Worm (Caenorhabditis elegans) whole organism, early embryonic: ENCODE measurements around the gene daf-4.

ENCODE experiments used
- B0310.2 ChIP-seq: sonication (generic microtip); optimal IDR thresholded peaks from 2 replicates; lab custom pipeline; 2016; ENCODE audit warnings: mild to moderate bottlenecking, missing genetic modification characterization, missing compliant biosample characterization
- F13C5.2 ChIP-seq: sonication (generic microtip); optimal IDR thresholded peaks from 2 replicates; lab custom pipeline; 2017; ENCODE audit warnings: mild to moderate bottlenecking, missing genetic modification characterization, inconsistent platforms, missing compliant biosample characterization
- aly-1 ChIP-seq: sonication (generic microtip); optimal IDR thresholded peaks from 2 replicates; lab custom pipeline; 2016; ENCODE audit warnings: missing genetic modification characterization, missing compliant biosample characterization
- ama-1 ChIP-seq: fragments of 150-350 bp; optimal IDR thresholded peaks from 2 replicates; lab custom pipeline; 2014
- ceh-13 ChIP-seq: fragments of 200-800 bp; sonication (Bioruptor generic); optimal IDR thresholded peaks from 2 replicates; lab custom pipeline; 2018; ENCODE audit warnings: mild to moderate bottlenecking, missing genetic modification characterization, missing compliant biosample characterization
- ceh-36 ChIP-seq: sonication (generic microtip); optimal IDR thresholded peaks from 2 replicates; lab custom pipeline; 2016; ENCODE audit warnings: missing genetic modification characterization, inconsistent platforms, missing compliant biosample characterization
- ets-7 ChIP-seq: sonication (generic microtip); optimal IDR thresholded peaks from 2 replicates; lab custom pipeline; 2016; ENCODE audit warnings: missing genotype, missing genetic modification characterization, missing compliant biosample characterization
- flt-1 ChIP-seq: fragments of 200-800 bp; sonication (Bioruptor generic); IDR thresholded peaks from 2 replicates; pipeline ENCODE4 v1.3.6; 2022; ENCODE audit warnings: missing genetic modification characterization, missing compliant biosample characterization
- hmbx-1 ChIP-seq: sonication (generic microtip); optimal IDR thresholded peaks from 2 replicates; lab custom pipeline; 2016; ENCODE audit warnings: mild to moderate bottlenecking, missing genetic modification characterization, missing compliant biosample characterization
- hmg-4 ChIP-seq: fragments of 200-800 bp; sonication (Bioruptor generic); optimal IDR thresholded peaks from 2 replicates; lab custom pipeline; 2018; ENCODE audit warnings: mild to moderate bottlenecking, missing genetic modification characterization, missing compliant biosample characterization
- hnd-1 ChIP-seq: sonication (generic microtip); optimal IDR thresholded peaks from 2 replicates; lab custom pipeline; 2016; ENCODE audit warnings: missing genetic modification characterization, missing compliant biosample characterization
- pes-1 ChIP-seq: fragments of 200-800 bp; sonication (Bioruptor generic); IDR thresholded peaks from 2 replicates; pipeline ENCODE4 v1.3.6; 2022; ENCODE audit warnings: missing genetic modification reagents, missing genetic modification characterization, missing compliant biosample characterization
- scrt-1 ChIP-seq: fragments of 200-800 bp; sonication (Bioruptor generic); IDR thresholded peaks from 2 replicates; pipeline ENCODE4 v1.3.6; 2022; ENCODE audit warnings: missing genetic modification characterization, missing compliant biosample characterization
- sea-1 ChIP-seq: fragments of 200-800 bp; sonication (Bioruptor generic); conservative IDR thresholded peaks from 2 replicates; pipeline ENCODE4 v1.3.6; 2022; ENCODE audit warnings: missing genetic modification characterization, missing compliant biosample characterization
- tbx-11 ChIP-seq: fragments of 200-800 bp; sonication (Bioruptor generic); IDR thresholded peaks from 2 replicates; pipeline ENCODE4 v1.3.6; 2022; ENCODE audit warnings: missing genetic modification characterization, missing compliant biosample characterization
- tbx-37 ChIP-seq: fragments of 200-800 bp; sonication (Bioruptor generic); conservative IDR thresholded peaks from 2 replicates; pipeline ENCODE4 v1.3.6; 2022; ENCODE audit warnings: missing genetic modification reagents, missing genetic modification characterization, missing compliant biosample characterization
- tra-4 ChIP-seq: sonication (generic microtip); optimal IDR thresholded peaks from 2 replicates; lab custom pipeline; 2017; ENCODE audit warnings: missing genetic modification characterization, missing compliant biosample characterization

Gene daf-4

ce11 chrIII:5624835-5625234 is at the start of gene daf-4:
Gene daf-4 (plus strand): TSS chrIII:5625135.
- TF ChIP-seq F13C5.2 (tag; lab: Kevin White, UChicago) (no peak), scrt-1 (GFP tag; lab: Robert Waterston, UW) (no peak), ceh-13 (GFP tag; lab: Kevin White, UChicago) (no peak), ets-7 (tag; lab: Kevin White, UChicago) (no peak), ama-1 (lab: Kevin White, UChicago) (no peak), hnd-1 (no peak), sea-1 (GFP tag; lab: Robert Waterston, UW) (no peak), B0310.2 (tag; lab: Kevin White, UChicago) (no peak), aly-1 (no peak), pes-1 (no peak), hmbx-1 (tag; lab: Kevin White, UChicago) (no peak), flt-1 (GFP tag; lab: Robert Waterston, UW) (no peak), tbx-11 (no peak), hmg-4 (GFP tag; lab: Kevin White, UChicago) (no peak)

- TF ChIP-seq F13C5.2 (tag; lab: Kevin White, UChicago) (no peak), aly-1 (no peak), tbx-11 (no peak), scrt-1 (GFP tag; lab: Robert Waterston, UW) (no peak), tra-4 (tag; lab: Kevin White, UChicago) (no peak), pes-1 (no peak), flt-1 (GFP tag; lab: Robert Waterston, UW) (no peak), sea-1 (GFP tag; lab: Robert Waterston, UW) (no peak), hmbx-1 (tag; lab: Kevin White, UChicago) (no peak), tbx-37 (no peak), hnd-1 (no peak), ama-1 (lab: Kevin White, UChicago) (no peak), ceh-36 (tag; lab: Kevin White, UChicago) (no peak), hmg-4 (GFP tag; lab: Kevin White, UChicago) (no peak), B0310.2 (tag; lab: Kevin White, UChicago) (no peak), ceh-13 (GFP tag; lab: Kevin White, UChicago) (no peak)
Observed at ce11 chrIII:5581049-5581448, 43.9 kb upstream of the daf-4 start, which contains the start of gene F56D2.5. Gene F56D2.5 (minus strand): TSS chrIII:5581419.

ce11 chrIII:5582766-5583165 is 42.2 kb upstream of the daf-4 start, which contains the start of the genes F56D2.8 and uev-2:
Gene F56D2.8 (minus strand): TSS chrIII:5582866.
Gene uev-2 (plus strand): TSS chrIII:5583125.
- TF ChIP-seq sea-1 (GFP tag; lab: Robert Waterston, UW) = no peak
- no peak for TF ChIP-seq ceh-36 (tag; lab: Kevin White, UChicago)

- TF ChIP-seq tbx-11 (no peak), tbx-37 (no peak), pes-1 (no peak)
Observed at ce11 chrIII:5584647-5585046, 40.3 kb upstream of the daf-4 start, which contains the start of gene F56D2.3. Gene F56D2.3 (plus strand): TSS chrIII:5584947.

ce11 chrIII:5585711-5586110 is 39.2 kb upstream of the daf-4 start:
- TF ChIP-seq B0310.2 (tag; lab: Kevin White, UChicago) = no peak
- TF ChIP-seq pes-1 = no peak
- no peak for TF ChIP-seq tbx-37
- no peak for TF ChIP-seq hmbx-1 (tag; lab: Kevin White, UChicago)
- no peak for TF ChIP-seq aly-1
- TF ChIP-seq tbx-11 = no peak
- no peak for TF ChIP-seq hmg-4 (GFP tag; lab: Kevin White, UChicago)
- no peak for TF ChIP-seq ceh-13 (GFP tag; lab: Kevin White, UChicago)
- no peak for TF ChIP-seq F13C5.2 (tag; lab: Kevin White, UChicago)
- no peak for TF ChIP-seq sea-1 (GFP tag; lab: Robert Waterston, UW)

- TF ChIP-seq B0310.2 (tag; lab: Kevin White, UChicago) (no peak), ama-1 (lab: Kevin White, UChicago) (no peak), flt-1 (GFP tag; lab: Robert Waterston, UW) (no peak), tra-4 (tag; lab: Kevin White, UChicago) (no peak), scrt-1 (GFP tag; lab: Robert Waterston, UW) (no peak), F13C5.2 (tag; lab: Kevin White, UChicago) (no peak), hmbx-1 (tag; lab: Kevin White, UChicago) (no peak), tbx-11 (no peak)
Observed at ce11 chrIII:5586925-5587324, 38.0 kb upstream of the daf-4 start, which contains the start of gene F56D2.2. Gene F56D2.2 (plus strand): TSS chrIII:5587263.

- TF ChIP-seq ets-7 (tag; lab: Kevin White, UChicago) (no peak), aly-1 (no peak), F13C5.2 (tag; lab: Kevin White, UChicago) (no peak), ama-1 (lab: Kevin White, UChicago) (no peak), hnd-1 (no peak), tbx-11 (no peak), tbx-37 (no peak), pes-1 (no peak), ceh-36 (tag; lab: Kevin White, UChicago) (no peak), flt-1 (GFP tag; lab: Robert Waterston, UW) (no peak), hmbx-1 (tag; lab: Kevin White, UChicago) (no peak), sea-1 (GFP tag; lab: Robert Waterston, UW) (no peak), ceh-13 (GFP tag; lab: Kevin White, UChicago) (no peak), tra-4 (tag; lab: Kevin White, UChicago) (no peak), B0310.2 (tag; lab: Kevin White, UChicago) (no peak), scrt-1 (GFP tag; lab: Robert Waterston, UW) (no peak)
Observed at ce11 chrIII:5588746-5589145, 36.2 kb upstream of the daf-4 start.

ce11 chrIII:5591668-5592149 is 33.2 kb upstream of the daf-4 start, which contains the start of the genes ddx-15 and ucr-1:
Gene ddx-15 (minus strand): TSS chrIII:5591718.
Gene ucr-1 (plus strand): TSS chrIII:5592135.
- TF ChIP-seq B0310.2 (tag; lab: Kevin White, UChicago) (no peak), ceh-13 (GFP tag; lab: Kevin White, UChicago) (no peak), scrt-1 (GFP tag; lab: Robert Waterston, UW) (no peak), tra-4 (tag; lab: Kevin White, UChicago) (no peak), hnd-1 (no peak), ceh-36 (tag; lab: Kevin White, UChicago) (no peak), aly-1 (no peak), hmg-4 (GFP tag; lab: Kevin White, UChicago) (no peak), tbx-37 (no peak), hmbx-1 (tag; lab: Kevin White, UChicago) (no peak), ama-1 (lab: Kevin White, UChicago) (no peak), flt-1 (GFP tag; lab: Robert Waterston, UW) (no peak), pes-1 (no peak), F13C5.2 (tag; lab: Kevin White, UChicago) (no peak), ets-7 (tag; lab: Kevin White, UChicago) (no peak), sea-1 (GFP tag; lab: Robert Waterston, UW) (no peak), tbx-11 (no peak)
